Worm (Caenorhabditis elegans): ENCODE measurements around the gene pef-1.

- TF ChIP-seq mxl-2 (GFP tag; conservative IDR thresholded peaks at IDR 0.05), result no peak
- no peak for TF ChIP-seq skn-1 (tag; optimal IDR thresholded peaks at IDR 0.05)
- no peak for TF ChIP-seq nhr-10 (tag; optimal IDR thresholded peaks at IDR 0.05)
- no peak for TF ChIP-seq lin-15B (tag; optimal IDR thresholded peaks at IDR 0.05)
- no peak for TF ChIP-seq dmd-6 (GFP tag; IDR thresholded peaks at IDR 0.05)
- no peak for TF ChIP-seq lsy-2 (tag; optimal IDR thresholded peaks at IDR 0.05)
- no peak for TF ChIP-seq egl-27 (tag; optimal IDR thresholded peaks at IDR 0.05)
- no peak for TF ChIP-seq lin-39 (tag; optimal IDR thresholded peaks at IDR 0.05)
- TF ChIP-seq ama-1 (optimal IDR thresholded peaks at IDR 0.05), result no peak
- TF ChIP-seq zip-2 (tag; optimal IDR thresholded peaks at IDR 0.05), result no peak
- TF ChIP-seq vab-7 (GFP tag; IDR thresholded peaks at IDR 0.05), result no peak
These were observed 44.8 kb upstream of the pef-1 start for ce11 chrIII:970928-971327.

Data from whole organism, L4 larva.